Worm (Caenorhabditis elegans) whole organism, L3 larva: ENCODE results near the gene suf-1.

Experiments
- aly-2 ChIP-seq: fragments of 150-350 bp; optimal IDR thresholded peaks from 2 replicates; lab custom pipeline; 2014; ENCODE audit warnings: missing biosample characterization, missing genetic modification characterization
- ama-1 ChIP-seq: fragments of 150-350 bp; optimal IDR thresholded peaks from 2 replicates; lab custom pipeline; 2018
- ceh-82 ChIP-seq: fragments of 150-350 bp; optimal IDR thresholded peaks from 2 replicates; lab custom pipeline; 2014; ENCODE audit warnings: missing biosample characterization, missing genetic modification characterization
- egl-27 ChIP-seq: sonication (generic microtip); optimal IDR thresholded peaks from 4 replicates; lab custom pipeline; 2017; ENCODE audit warnings: missing biosample characterization, missing genetic modification reagents, missing genetic modification characterization
- elt-1 ChIP-seq: fragments of 150-350 bp; optimal IDR thresholded peaks from 2 replicates; lab custom pipeline; 2014; ENCODE audit warnings: missing biosample characterization, missing genetic modification characterization
- eor-1 ChIP-seq, 2 experiments: fragments of 150-350 bp; optimal IDR thresholded peaks; 2 replicates each; lab custom pipeline; 2014 to 2018; ENCODE audit warnings: missing biosample characterization in 2 of 2, missing genetic modification characterization in 2 of 2
- nhr-237 ChIP-seq: fragments of 150-350 bp; optimal IDR thresholded peaks from 2 replicates; lab custom pipeline; 2014; ENCODE audit warnings: missing biosample characterization, missing genetic modification characterization
- unc-62 ChIP-seq: fragments of 150-350 bp; sonication (generic microtip); optimal IDR thresholded peaks from 4 replicates; lab custom pipeline; 2014; ENCODE audit warnings: missing biosample characterization, missing genetic modification reagents, missing genetic modification characterization

DNA sequence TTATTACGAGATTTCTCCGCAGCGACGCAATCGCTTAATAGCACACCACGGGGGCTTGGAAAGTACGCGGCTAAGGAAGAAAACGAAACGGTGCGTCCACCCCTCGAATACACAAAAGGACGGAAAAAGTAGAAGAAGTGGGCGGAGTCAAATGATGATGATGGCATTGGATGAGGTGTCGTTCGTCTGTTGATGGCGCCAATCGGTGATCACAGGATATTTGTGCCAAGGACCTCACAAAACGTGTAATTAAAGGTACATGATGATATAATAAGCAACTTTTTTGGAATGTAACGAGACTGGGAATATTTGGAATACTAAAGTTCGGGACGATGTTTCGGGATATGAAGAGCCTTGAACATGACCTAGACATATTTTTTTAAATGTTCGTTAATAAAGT lies 30.7 kb downstream of the suf-1 start, which contains the start of gene cutl-12:
- TF ChIP-seq eor-1 (tag; optimal IDR thresholded peaks at IDR 0.05; lab: Kevin White, UChicago) (no peak), elt-1 (no peak), ceh-82 (tag; lab: Kevin White, UChicago) (no peak), ama-1 (lab: Kevin White, UChicago) (no peak), nhr-237 (tag; lab: Kevin White, UChicago) (no peak), aly-2 (tag; lab: Kevin White, UChicago) (no peak), egl-27 (tag; lab: Kevin White, UChicago) (no peak), unc-62 (GFP tag; lab: Kevin White, UChicago) (no peak)
